Fruit fly (Drosophila melanogaster): ENCODE data around the gene CG42591.

Gene CG42591

dm6 chr3L:8108201-8108600 lies 38.4 kb upstream of the CG42591 start:
- TF ChIP-seq rn (GFP tag; IDR thresholded peaks at IDR 0.05) (no peak), CG13204 (GFP tag; optimal IDR thresholded peaks at IDR 0.05) (no peak), CG12605 (GFP tag; IDR thresholded peaks at IDR 0.05) (no peak), Ets98B (GFP tag; IDR thresholded peaks at IDR 0.05) (no peak), CG10348 (GFP tag; IDR thresholded peaks at IDR 0.05) (no peak), CG8301 (tag; optimal IDR thresholded peaks at IDR 0.05) (no peak), fd96Ca (GFP tag; IDR thresholded peaks at IDR 0.05) (no peak)

- TF ChIP-seq fd96Ca (GFP tag; IDR thresholded peaks at IDR 0.05), result no peak
- TF ChIP-seq CG9948 (tag; optimal IDR thresholded peaks at IDR 0.05), result no peak
- no peak for TF ChIP-seq CG10348 (GFP tag; IDR thresholded peaks at IDR 0.05)
- no peak for TF ChIP-seq CG4496 (GFP tag; IDR thresholded peaks at IDR 0.05)
- TF ChIP-seq CG8301 (tag; optimal IDR thresholded peaks at IDR 0.05), result no peak
- no peak for TF ChIP-seq rn (GFP tag; IDR thresholded peaks at IDR 0.05)
- no peak for TF ChIP-seq Snoo (tag; optimal IDR thresholded peaks at IDR 0.05)
- TF ChIP-seq CG15710 (tag; optimal IDR thresholded peaks at IDR 0.05), result no peak
- TF ChIP-seq gl (tag; optimal IDR thresholded peaks at IDR 0.05), result no peak
- no peak for TF ChIP-seq Ets98B (GFP tag; IDR thresholded peaks at IDR 0.05)
- TF ChIP-seq Pif1B (GFP tag; optimal IDR thresholded peaks at IDR 0.05), result no peak
- no peak for TF ChIP-seq CG14655 (GFP tag; optimal IDR thresholded peaks at IDR 0.05)
These were observed 27.3 kb upstream of the CG42591 start for dm6 chr3L:8097101-8097500.

DNA sequence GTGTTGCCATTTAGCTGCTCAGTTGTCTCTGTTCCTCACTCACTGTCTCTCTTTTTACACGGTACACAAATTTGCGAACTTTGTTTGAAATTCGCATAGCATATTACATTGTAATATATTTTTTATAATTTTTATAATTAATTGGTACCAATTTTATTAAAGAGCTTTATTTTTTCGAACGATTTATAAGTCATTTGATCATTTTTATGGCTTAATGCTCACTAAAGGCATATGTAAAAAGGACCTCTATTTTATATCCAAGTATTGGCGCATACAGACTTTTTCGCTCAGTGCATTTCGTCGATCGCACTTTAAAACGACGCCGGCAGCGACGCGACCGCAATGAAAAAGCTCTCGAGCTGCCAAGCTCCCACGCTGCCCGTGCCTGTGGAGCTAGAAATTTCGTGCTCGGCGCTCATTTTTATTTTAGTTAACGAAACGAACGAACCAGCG lies 26.4 kb upstream of the CG42591 start:
- TF ChIP-seq CG8301 (tag; optimal IDR thresholded peaks at IDR 0.05) (peak; percentile 90), CG17806 (tag; optimal IDR thresholded peaks at IDR 0.05) (peak; percentile 80), D1 (tag; optimal IDR thresholded peaks at IDR 0.05) (peak; percentile 81), gl (tag; optimal IDR thresholded peaks at IDR 0.05) (peak; percentile 71), CG32121 (GFP tag; IDR thresholded peaks at IDR 0.05) (peak; percentile 97), CG34367 (tag; optimal IDR thresholded peaks at IDR 0.05) (peak; percentile 83), EcR (GFP tag; optimal IDR thresholded peaks at IDR 0.05) (peak; percentile 15), fd96Ca (GFP tag; IDR thresholded peaks at IDR 0.05) (peak; percentile 92), CG12605 (GFP tag; IDR thresholded peaks at IDR 0.05) (peak; percentile 84), CG13204 (GFP tag; optimal IDR thresholded peaks at IDR 0.05) (peak; percentile 73), Pif1A (GFP tag; optimal IDR thresholded peaks at IDR 0.05) (peak; percentile 87), rn (GFP tag; IDR thresholded peaks at IDR 0.05) (peak; percentile 87), CG9948 (tag; optimal IDR thresholded peaks at IDR 0.05) (peak; percentile 89), CG8159 (tag; optimal IDR thresholded peaks at IDR 0.05) (peak; percentile 94), CG4496 (GFP tag; IDR thresholded peaks at IDR 0.05) (peak; percentile 93; the same call in 2 of the 3 replicates), CG14655 (GFP tag; optimal IDR thresholded peaks at IDR 0.05) (peak; percentile 93), Pif1B (GFP tag; optimal IDR thresholded peaks at IDR 0.05) (peak; percentile 84), Ets98B (GFP tag; IDR thresholded peaks at IDR 0.05) (peak; percentile 94), Snoo (tag; optimal IDR thresholded peaks at IDR 0.05) (peak; percentile 92), CG15710 (tag; optimal IDR thresholded peaks at IDR 0.05) (peak; percentile 94), CG10348 (GFP tag; IDR thresholded peaks at IDR 0.05) (peak; percentile 91)

DNA sequence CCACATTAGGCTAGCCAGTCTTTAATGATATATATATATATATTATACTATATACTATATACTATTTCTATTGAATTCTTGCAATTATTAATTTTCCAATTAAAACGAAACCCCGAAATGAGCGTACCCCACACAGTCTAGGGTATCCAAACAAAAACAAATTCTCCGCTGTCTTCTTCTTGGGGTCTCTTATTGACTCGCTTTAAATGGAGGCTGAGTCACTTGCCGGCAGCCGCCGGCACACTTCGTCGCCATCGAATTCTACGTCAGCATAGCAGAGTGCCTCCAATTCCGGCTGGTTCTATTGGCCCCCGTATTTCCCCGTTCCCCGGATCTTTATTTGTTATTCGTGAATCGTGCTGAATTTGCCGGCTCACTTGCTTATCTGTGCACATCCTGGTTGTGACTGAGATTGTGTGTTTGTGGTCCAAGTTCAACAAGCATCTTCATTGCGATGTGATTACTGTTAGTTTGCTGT lies 24.9 kb upstream of the CG42591 start:
- TF ChIP-seq gl (tag; optimal IDR thresholded peaks at IDR 0.05) (no peak), CG17806 (tag; optimal IDR thresholded peaks at IDR 0.05) (no peak), rn (GFP tag; IDR thresholded peaks at IDR 0.05) (no peak), CG34367 (tag; optimal IDR thresholded peaks at IDR 0.05) (no peak), Snoo (tag; optimal IDR thresholded peaks at IDR 0.05) (no peak), D1 (tag; optimal IDR thresholded peaks at IDR 0.05) (no peak), CG12605 (GFP tag; IDR thresholded peaks at IDR 0.05) (no peak), CG4496 (GFP tag; IDR thresholded peaks at IDR 0.05) (0 out of 3 replicates have a peak, but pooled peaks have one; percentile 19), CG15710 (tag; optimal IDR thresholded peaks at IDR 0.05) (no peak), CG8301 (tag; optimal IDR thresholded peaks at IDR 0.05) (peak; percentile 5), Ets98B (GFP tag; IDR thresholded peaks at IDR 0.05) (no peak), CG8159 (tag; optimal IDR thresholded peaks at IDR 0.05) (no peak), CG9948 (tag; optimal IDR thresholded peaks at IDR 0.05) (no peak), CG10348 (GFP tag; IDR thresholded peaks at IDR 0.05) (no peak)

- no peak for TF ChIP-seq D1 (tag; optimal IDR thresholded peaks at IDR 0.05)
- TF ChIP-seq CG13204 (GFP tag; optimal IDR thresholded peaks at IDR 0.05), result no peak
- TF ChIP-seq CG10348 (GFP tag; IDR thresholded peaks at IDR 0.05), result no peak
- TF ChIP-seq Pif1A (GFP tag; optimal IDR thresholded peaks at IDR 0.05), result no peak
- TF ChIP-seq Snoo (tag; optimal IDR thresholded peaks at IDR 0.05), result no peak
- TF ChIP-seq CG8301 (tag; optimal IDR thresholded peaks at IDR 0.05), result no peak
- no peak for TF ChIP-seq CG9948 (tag; optimal IDR thresholded peaks at IDR 0.05)
- no peak for TF ChIP-seq fd96Ca (GFP tag; IDR thresholded peaks at IDR 0.05)
- TF ChIP-seq Ets98B (GFP tag; IDR thresholded peaks at IDR 0.05), result no peak
- no peak for TF ChIP-seq CG8159 (tag; optimal IDR thresholded peaks at IDR 0.05)
These were observed 23.8 kb upstream of the CG42591 start for dm6 chr3L:8093553-8093952.

dm6 chr3L:8091650-8092068 lies 21.9 kb upstream of the CG42591 start, which contains the start of gene CG7565:
CG7565 (minus strand) TSS chr3L:8091786.
- TF ChIP-seq CG14655 (GFP tag; optimal IDR thresholded peaks at IDR 0.05) (no peak), D1 (tag; optimal IDR thresholded peaks at IDR 0.05) (no peak), CG13204 (GFP tag; optimal IDR thresholded peaks at IDR 0.05) (no peak), Pif1A (GFP tag; optimal IDR thresholded peaks at IDR 0.05) (no peak), CG4496 (GFP tag; IDR thresholded peaks at IDR 0.05) (peak; percentile 61), CG17806 (tag; optimal IDR thresholded peaks at IDR 0.05) (no peak), Snoo (tag; optimal IDR thresholded peaks at IDR 0.05) (no peak), CG10348 (GFP tag; IDR thresholded peaks at IDR 0.05) (no peak), CG8301 (tag; optimal IDR thresholded peaks at IDR 0.05) (peak; percentile 11), Ets98B (GFP tag; IDR thresholded peaks at IDR 0.05) (peak; percentile 67), CG32121 (GFP tag; IDR thresholded peaks at IDR 0.05) (0 out of 2 replicates have a peak, but pooled peaks have one; percentile 12), CG8159 (tag; optimal IDR thresholded peaks at IDR 0.05) (no peak), rn (GFP tag; IDR thresholded peaks at IDR 0.05) (no peak), Pif1B (GFP tag; optimal IDR thresholded peaks at IDR 0.05) (peak; percentile 30), CG12605 (GFP tag; IDR thresholded peaks at IDR 0.05) (peak; percentile 25; the same call in 1 of the 2 replicates), CG34367 (tag; optimal IDR thresholded peaks at IDR 0.05) (no peak), fd96Ca (GFP tag; IDR thresholded peaks at IDR 0.05) (no peak)

Measured in whole organism, pupa.